Worm (Caenorhabditis elegans) whole organism, L1 larva: ENCODE results near the gene F40A3.3.
A peak's percentile ranks its signal among the peaks of the same experiment; 100 is the strongest.

Experiments used
- C16A3.4 ChIP-seq: fragments of 150-350 bp; optimal IDR thresholded peaks from 2 replicates; lab custom pipeline; 2014; ENCODE audit warnings: missing biosample characterization, missing genetic modification characterization
- C34B4.2 ChIP-seq: sonication (generic microtip); optimal IDR thresholded peaks from 2 replicates; lab custom pipeline; 2017; ENCODE audit warnings: mild to moderate bottlenecking, missing genetic modification characterization, missing compliant biosample characterization
- F16B12.6 ChIP-seq: fragments of 150-350 bp; optimal IDR thresholded peaks from 2 replicates; lab custom pipeline; 2014; ENCODE audit warnings: missing biosample characterization, missing genetic modification characterization
- alr-1 ChIP-seq: fragments of 200-800 bp; sonication (Bioruptor generic); optimal IDR thresholded peaks from 2 replicates; lab custom pipeline; 2018; ENCODE audit warnings: borderline replicate concordance, mild to moderate bottlenecking, missing genetic modification characterization, missing compliant biosample characterization
- ama-1 ChIP-seq: fragments of 150-350 bp; optimal IDR thresholded peaks from 2 replicates; lab custom pipeline; 2014
- blmp-1 ChIP-seq: fragments of 150-350 bp; optimal IDR thresholded peaks from 2 replicates; lab custom pipeline; 2014; ENCODE audit warnings: missing biosample characterization, missing genetic modification characterization
- ceh-63 ChIP-seq: fragments of 200-800 bp; sonication (Bioruptor generic); optimal IDR thresholded peaks from 2 replicates; lab custom pipeline; 2018; ENCODE audit warnings: mild to moderate bottlenecking, missing genetic modification characterization, missing compliant biosample characterization
- ceh-82 ChIP-seq, 3 experiments: fragments of 150-350 bp in 1 of 3; sonication (generic microtip) in 2 of 3; optimal IDR thresholded peaks; 2 replicates each; lab custom pipeline; 2014 to 2017; ENCODE audit warnings: missing biosample characterization in 3 of 3, missing genetic modification characterization in 3 of 3
- ceh-88 ChIP-seq: fragments of 200-800 bp; sonication (Bioruptor generic); IDR thresholded peaks from 2 replicates; pipeline ENCODE4 v1.3.6; 2022; ENCODE audit warnings: missing genetic modification characterization, missing compliant biosample characterization
- efl-1 ChIP-seq, 4 experiments: fragments of 150-350 bp; optimal IDR thresholded peaks in 3 of 4; peaks in 1 of 4; 1 replicate in 1 of 4; 2 replicates in 3 of 4; lab custom pipeline; 2014; ENCODE audit warnings: missing biosample characterization in 2 of 4, missing genetic modification characterization in 2 of 4, missing genetic modification reagents in 2 of 4
- efl-3 ChIP-seq: fragments of 200-800 bp; sonication (Bioruptor generic); optimal IDR thresholded peaks from 2 replicates; lab custom pipeline; 2018; ENCODE audit warnings: mild to moderate bottlenecking, missing genetic modification characterization, missing compliant biosample characterization
- egl-13 ChIP-seq: sonication (generic microtip); optimal IDR thresholded peaks from 2 replicates; lab custom pipeline; 2016; ENCODE audit warnings: missing genotype, missing genetic modification reagents, missing genetic modification characterization, missing compliant biosample characterization
- elt-2 ChIP-seq: sonication (generic microtip); optimal IDR thresholded peaks from 2 replicates; lab custom pipeline; 2016; ENCODE audit warnings: missing genetic modification characterization, mild to moderate bottlenecking, inconsistent platforms, missing compliant biosample characterization, missing genetic modification reagents
- elt-3 ChIP-seq, 6 experiments: fragments of 150-350 bp in 1 of 6; sonication (generic microtip); optimal IDR thresholded peaks; 2 replicates each; lab custom pipeline; 2017 to 2018; ENCODE audit warnings: missing biosample characterization in 6 of 6, missing genetic modification characterization in 6 of 6, inconsistent platforms in 1 of 6
- grh-1 ChIP-seq: fragments of 200-800 bp; sonication (Bioruptor generic); IDR thresholded peaks from 2 replicates; pipeline ENCODE4 v1.3.6; 2022; ENCODE audit warnings: missing genetic modification reagents, missing genetic modification characterization, missing compliant biosample characterization
- isw-1 ChIP-seq: fragments of 200-800 bp; sonication (Bioruptor generic); IDR thresholded peaks from 2 replicates; pipeline ENCODE4 v1.3.6; 2022; ENCODE audit warnings: missing genetic modification characterization, missing compliant biosample characterization
- jun-1 ChIP-seq: fragments of 150-350 bp; optimal IDR thresholded peaks from 2 replicates; lab custom pipeline; 2014; ENCODE audit warnings: missing biosample characterization, missing genetic modification reagents, missing genetic modification characterization
- lin-13 ChIP-seq: fragments of 150-350 bp; optimal IDR thresholded peaks from 2 replicates; lab custom pipeline; 2014; ENCODE audit warnings: missing biosample characterization, missing genetic modification reagents, missing genetic modification characterization
- lin-14 ChIP-seq: fragments of 200-800 bp; sonication (Bioruptor generic); optimal IDR thresholded peaks from 2 replicates; lab custom pipeline; 2018; ENCODE audit warnings: mild to moderate bottlenecking, missing genetic modification characterization, moderate library complexity, missing compliant biosample characterization
- lin-15B ChIP-seq: fragments of 150-350 bp; sonication (generic microtip); optimal IDR thresholded peaks from 3 replicates; lab custom pipeline; 2014; ENCODE audit warnings: missing biosample characterization, missing genetic modification characterization
- lin-35 ChIP-seq, 2 experiments: fragments of 150-350 bp; optimal IDR thresholded peaks; 2 replicates each; lab custom pipeline; 2014; ENCODE audit warnings: missing biosample characterization in 2 of 2, missing genetic modification characterization in 2 of 2, missing genetic modification reagents in 2 of 2
- lin-39 ChIP-seq: fragments of 150-350 bp; optimal IDR thresholded peaks from 2 replicates; lab custom pipeline; 2014; ENCODE audit warnings: missing biosample characterization, missing genetic modification reagents, missing genetic modification characterization
- lsy-2 ChIP-seq, 2 experiments: fragments of 150-350 bp; optimal IDR thresholded peaks; 2 replicates each; lab custom pipeline; 2014; ENCODE audit warnings: missing biosample characterization in 2 of 2, missing genetic modification characterization in 2 of 2
- mdl-1 ChIP-seq, 2 experiments: fragments of 150-350 bp; optimal IDR thresholded peaks; 2 replicates each; lab custom pipeline; 2014 to 2017; ENCODE audit warnings: missing biosample characterization in 2 of 2, missing genetic modification characterization in 2 of 2, inconsistent platforms in 1 of 2
- mep-1 ChIP-seq: fragments of 150-350 bp; optimal IDR thresholded peaks from 2 replicates; lab custom pipeline; 2014; ENCODE audit warnings: missing biosample characterization, missing genetic modification characterization
- nhr-19 ChIP-seq: fragments of 200-800 bp; sonication (Bioruptor generic); conservative IDR thresholded peaks from 2 replicates; pipeline ENCODE4 v1.3.6; 2022; ENCODE audit warnings: missing genetic modification characterization, missing compliant biosample characterization
- nhr-20 ChIP-seq: sonication (generic microtip); optimal IDR thresholded peaks from 2 replicates; lab custom pipeline; 2016; ENCODE audit warnings: mild to moderate bottlenecking, missing genetic modification characterization, missing compliant biosample characterization
- nhr-28 ChIP-seq: fragments of 150-350 bp; optimal IDR thresholded peaks from 2 replicates; lab custom pipeline; 2014; ENCODE audit warnings: missing biosample characterization, missing genetic modification characterization
- nhr-47 ChIP-seq: sonication (generic microtip); optimal IDR thresholded peaks from 2 replicates; lab custom pipeline; 2016; ENCODE audit warnings: mild to moderate bottlenecking, missing genetic modification characterization, moderate library complexity, missing compliant biosample characterization
- nhr-71 ChIP-seq: sonication (generic microtip); optimal IDR thresholded peaks from 2 replicates; lab custom pipeline; 2016; ENCODE audit warnings: mild to moderate bottlenecking, missing genetic modification characterization, moderate library complexity, missing compliant biosample characterization
- nhr-76 ChIP-seq: sonication (generic microtip); optimal IDR thresholded peaks from 2 replicates; lab custom pipeline; 2017; ENCODE audit warnings: missing biosample characterization, missing genetic modification characterization
- nhr-85 ChIP-seq: sonication (generic microtip); peaks from one replicate; lab custom pipeline; 2016; ENCODE audit warnings: missing genetic modification characterization, inconsistent platforms, missing compliant biosample characterization
- nhr-90 ChIP-seq: sonication (generic microtip); optimal IDR thresholded peaks from 2 replicates; lab custom pipeline; 2016; ENCODE audit warnings: mild to moderate bottlenecking, missing genetic modification characterization, missing compliant biosample characterization; ENCODE audit not compliant: poor library complexity
- pqm-1 ChIP-seq: sonication (generic microtip); optimal IDR thresholded peaks from 3 replicates; lab custom pipeline; 2017; ENCODE audit warnings: missing biosample characterization, missing genetic modification characterization
- rnt-1 ChIP-seq: sonication (generic microtip); optimal IDR thresholded peaks from 2 replicates; lab custom pipeline; 2016; ENCODE audit warnings: mild to moderate bottlenecking, missing genetic modification characterization, moderate library complexity, missing compliant biosample characterization
- snpc-4 ChIP-seq: fragments of 150-350 bp; optimal IDR thresholded peaks from 2 replicates; lab custom pipeline; 2014; ENCODE audit warnings: missing biosample characterization, missing genetic modification characterization
- snu-23 ChIP-seq: sonication (generic microtip); optimal IDR thresholded peaks from 2 replicates; lab custom pipeline; 2016; ENCODE audit warnings: missing genetic modification characterization, missing compliant biosample characterization
- sptf-1 ChIP-seq: fragments of 150-350 bp; optimal IDR thresholded peaks from 2 replicates; lab custom pipeline; 2014; ENCODE audit warnings: missing biosample characterization, missing genetic modification characterization
- unc-130 ChIP-seq: fragments of 150-350 bp; optimal IDR thresholded peaks from 2 replicates; lab custom pipeline; 2017; ENCODE audit warnings: missing biosample characterization, missing genetic modification characterization, inconsistent platforms

Gene F40A3.3

DNA sequence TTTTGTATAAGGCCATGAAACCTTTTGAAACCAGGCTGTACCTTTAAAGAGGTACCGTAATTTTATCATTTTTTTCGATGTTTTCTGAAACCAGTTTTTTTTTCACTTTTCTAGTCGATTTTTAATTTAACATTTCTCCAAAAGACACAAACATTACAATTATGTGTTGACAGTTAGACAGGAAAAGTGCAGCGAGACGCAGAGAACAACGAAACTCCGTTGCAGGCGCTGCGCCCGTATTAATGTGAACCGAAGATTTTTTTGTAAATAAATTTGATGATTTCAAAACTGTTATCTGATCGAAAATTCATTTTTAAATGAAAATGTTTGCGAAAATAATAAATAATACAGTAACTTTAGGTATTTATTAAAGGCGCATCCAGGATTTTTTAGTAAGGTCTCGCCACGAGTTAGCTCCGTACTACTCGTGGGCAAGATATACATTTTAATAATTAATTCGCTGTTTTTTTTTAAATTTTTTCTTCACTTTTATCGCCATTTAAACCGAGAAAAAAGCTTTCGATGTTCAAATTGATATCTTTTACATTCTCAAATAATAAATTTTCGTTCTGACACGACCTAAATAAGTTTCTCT, at the start of gene F40A3.3:
Gene F40A3.3, plus strand, starts transcription at position 564 of the 595 bp plus-strand sequence.
- TF ChIP-seq mep-1 (tag; lab: Kevin White, UChicago) (peak; percentile 33), pqm-1 (tag; lab: Kevin White, UChicago) (no peak), lsy-2 (tag; optimal IDR thresholded peaks at IDR 0.05; lab: Kevin White, UChicago) (peak in 1 of 2 experiments; percentile 34), blmp-1 (tag; lab: Kevin White, UChicago) (peak; percentile 22), sptf-1 (tag; lab: Kevin White, UChicago) (no peak), snu-23 (GFP tag; lab: Kevin White, UChicago) (peak; percentile 14), egl-13 (tag; lab: Kevin White, UChicago) (no peak), mdl-1 (tag; optimal IDR thresholded peaks at IDR 0.05; lab: Kevin White, UChicago) (no peak), lin-14 (GFP tag; lab: Kevin White, UChicago) (peak; percentile 10), isw-1 (GFP tag; lab: Robert Waterston, UW) (no peak), C16A3.4 (tag; lab: Kevin White, UChicago) (peak; percentile 2), nhr-76 (no peak), lin-39 (tag; lab: Kevin White, UChicago) (no peak), efl-1 (optimal IDR thresholded peaks at IDR 0.05; lab: Kevin White, UChicago) (no peak), efl-1 (GFP tag; optimal IDR thresholded peaks at IDR 0.05 in 1 of 2; lab: Kevin White, UChicago) (peak in 1 of 2 experiments; percentile 11)

DNA sequence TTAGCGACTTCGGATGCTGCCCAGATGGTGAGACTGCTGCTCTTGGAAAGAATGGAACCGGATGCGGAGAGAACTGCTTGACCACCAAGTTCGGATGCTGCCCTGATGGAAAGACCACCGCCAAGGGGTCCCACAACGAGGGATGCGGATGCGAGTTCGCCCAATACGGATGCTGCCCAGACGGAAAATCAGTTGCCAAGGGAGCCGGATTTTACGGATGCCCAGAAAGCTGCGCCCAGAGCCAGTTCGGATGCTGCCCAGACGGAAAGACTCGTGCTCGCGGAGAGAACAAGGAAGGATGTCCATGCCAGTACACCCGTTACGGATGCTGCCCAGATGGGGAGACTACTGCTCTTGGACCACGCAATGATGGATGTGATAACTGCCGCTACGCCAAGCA, 46.3 kb upstream of the F40A3.3 start:
- TF ChIP-seq elt-2 (tag; lab: Kevin White, UChicago) (no peak), efl-3 (GFP tag; lab: Kevin White, UChicago) (no peak), ceh-88 (no peak), snpc-4 (tag; lab: Kevin White, UChicago) (no peak), efl-1 (optimal IDR thresholded peaks at IDR 0.05; lab: Kevin White, UChicago) (no peak), efl-1 (GFP tag; optimal IDR thresholded peaks at IDR 0.05 in 1 of 2; lab: Kevin White, UChicago) (peak in 1 of 2 experiments; percentile 65)

DNA sequence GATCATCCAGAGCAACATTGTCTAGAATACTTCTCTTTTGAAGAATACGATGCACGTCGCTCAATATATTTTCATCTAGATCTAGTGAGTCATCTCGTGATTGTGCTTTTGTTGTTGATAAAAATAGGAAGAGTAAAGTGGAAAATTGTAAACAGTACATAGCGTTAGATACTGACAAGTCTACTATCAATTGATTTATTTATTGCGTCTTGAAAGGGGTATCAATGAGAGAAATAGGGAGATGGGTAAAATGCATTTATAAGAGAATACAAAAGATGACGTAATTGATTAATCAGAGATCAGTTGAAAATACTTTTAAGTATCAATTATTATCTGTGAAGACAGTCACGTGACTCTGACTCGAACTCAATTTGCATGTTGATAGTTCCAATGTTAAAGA, 40.3 kb upstream of the F40A3.3 start, which contains the start of gene txt-5:
Gene txt-5, minus strand, starts transcription at position 224 of the 400 bp plus-strand sequence.
- peak; percentile 24 for TF ChIP-seq nhr-47 (tag; lab: Kevin White, UChicago)
- TF ChIP-seq nhr-19 (GFP tag; lab: Robert Waterston, UW): peak; percentile 37
- no peak for TF ChIP-seq grh-1 (GFP tag; lab: Robert Waterston, UW)
- no peak for TF ChIP-seq rnt-1 (tag; lab: Kevin White, UChicago)
- peak; percentile 86 for TF ChIP-seq nhr-85 (tag; lab: Kevin White, UChicago)
- no peak for TF ChIP-seq ama-1 (lab: Kevin White, UChicago)
- TF ChIP-seq jun-1 (tag; lab: Kevin White, UChicago): no peak
- TF ChIP-seq nhr-71 (tag; lab: Kevin White, UChicago): peak; percentile 72
- TF ChIP-seq lin-14 (GFP tag; lab: Kevin White, UChicago): peak; percentile 51
- no peak for TF ChIP-seq ceh-82 (tag; optimal IDR thresholded peaks at IDR 0.05; lab: Kevin White, UChicago)
- TF ChIP-seq alr-1 (tag; lab: Kevin White, UChicago): no peak
- no peak for TF ChIP-seq unc-130
- peak in 1 of 2 experiments; percentile 22 for TF ChIP-seq lsy-2 (tag; optimal IDR thresholded peaks at IDR 0.05; lab: Kevin White, UChicago)
- TF ChIP-seq lin-35 (GFP tag; optimal IDR thresholded peaks at IDR 0.05; lab: Kevin White, UChicago): peak in 1 of 2 experiments; percentile 43
- TF ChIP-seq nhr-28: no peak
- no peak for TF ChIP-seq lin-13 (GFP tag; lab: Kevin White, UChicago)
- TF ChIP-seq nhr-20 (tag; lab: Kevin White, UChicago): peak; percentile 57
- peak in 3 of 6 experiments; percentile 43 to 83 (median 68) for TF ChIP-seq elt-3 (tag; optimal IDR thresholded peaks at IDR 0.05; lab: Kevin White, UChicago)
- no peak for TF ChIP-seq lin-15B
- no peak for TF ChIP-seq ceh-63
- no peak for TF ChIP-seq F16B12.6 (tag; lab: Kevin White, UChicago)
- peak; percentile 67 for TF ChIP-seq nhr-90 (tag; lab: Kevin White, UChicago)
- no peak for TF ChIP-seq C34B4.2
- peak; percentile 53 for TF ChIP-seq snu-23 (GFP tag; lab: Kevin White, UChicago)
